Worm (Caenorhabditis elegans) whole organism, L4/young adult: ENCODE results near the gene F12A10.1.
A peak's percentile ranks its signal among the peaks of the same experiment; 100 is the strongest.
"Not testable (repeated sequence)": the region's sequence is repeated elsewhere in the genome, so short reads cannot be mapped to it uniquely, and the experiment has no call there.

Experiments used
- W03F9.2 ChIP-seq: fragments of 150-350 bp; optimal IDR thresholded peaks from 2 replicates; lab custom pipeline; 2014; ENCODE audit warnings: missing biosample characterization, missing genetic modification characterization
- dao-5 ChIP-seq: sonication (generic microtip); optimal IDR thresholded peaks from 2 replicates; lab custom pipeline; 2016; ENCODE audit warnings: missing genotype, missing genetic modification characterization, moderate library complexity, missing compliant biosample characterization
- him-1 ChIP-seq: sonication (generic microtip); optimal IDR thresholded peaks from 2 replicates; lab custom pipeline; 2016; ENCODE audit warnings: missing genotype, missing genetic modification reagents, missing genetic modification characterization, missing compliant biosample characterization

Gene F12A10.1

DNA sequence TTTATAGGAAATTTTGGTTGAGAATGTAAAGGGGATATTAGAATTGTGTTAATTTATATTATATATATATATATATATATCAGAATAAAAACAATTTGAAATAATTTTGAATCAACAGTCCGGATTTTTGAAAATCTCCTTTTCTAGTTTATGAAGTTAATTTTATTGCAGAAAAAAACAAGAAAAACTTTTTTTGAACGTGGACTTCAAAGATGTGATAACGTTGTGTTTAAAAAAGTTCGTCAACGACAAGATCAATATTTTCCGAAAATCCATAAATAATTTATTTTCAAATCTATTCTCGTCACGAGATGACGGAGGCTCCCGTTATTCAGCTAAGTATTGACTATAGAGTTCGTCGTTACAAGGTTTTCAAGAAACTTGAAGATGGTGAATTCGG lies 41.2 kb downstream of the F12A10.1 start, which contains the start of gene C17C3.11:
C17C3.11 (plus strand) TSS at position 301 of the 400 bp plus-strand sequence.
- TF ChIP-seq him-1 (tag; lab: Kevin White, UChicago): no peak
- TF ChIP-seq dao-5 (tag; lab: Kevin White, UChicago): no peak
- no peak for TF ChIP-seq W03F9.2 (tag; lab: Kevin White, UChicago)

DNA sequence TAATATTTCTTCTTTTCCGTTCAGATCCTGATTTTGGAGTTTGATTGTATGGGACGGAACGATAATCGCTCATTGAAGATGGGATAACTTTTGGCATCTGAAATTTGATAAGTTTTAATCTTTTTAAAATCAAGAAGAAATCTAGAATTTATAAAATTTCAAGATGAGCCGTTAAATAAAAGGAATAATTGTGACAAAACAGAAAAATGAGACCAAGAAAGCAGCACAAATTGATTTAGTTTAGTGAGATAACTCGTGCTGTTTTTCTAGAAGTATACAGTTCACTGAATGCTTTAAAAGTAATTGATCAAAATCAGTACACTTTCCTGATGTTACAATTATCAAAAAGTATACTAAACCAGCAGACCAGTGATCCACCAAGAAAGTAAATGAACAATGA lies 43.8 kb downstream of the F12A10.1 start, which contains the start of gene hlh-27:
hlh-27 (minus strand) TSS at position 101 of the 400 bp plus-strand sequence.
- not testable (repeated sequence) for TF ChIP-seq dao-5, him-1, W03F9.2 (tag; lab: Kevin White, UChicago)

DNA sequence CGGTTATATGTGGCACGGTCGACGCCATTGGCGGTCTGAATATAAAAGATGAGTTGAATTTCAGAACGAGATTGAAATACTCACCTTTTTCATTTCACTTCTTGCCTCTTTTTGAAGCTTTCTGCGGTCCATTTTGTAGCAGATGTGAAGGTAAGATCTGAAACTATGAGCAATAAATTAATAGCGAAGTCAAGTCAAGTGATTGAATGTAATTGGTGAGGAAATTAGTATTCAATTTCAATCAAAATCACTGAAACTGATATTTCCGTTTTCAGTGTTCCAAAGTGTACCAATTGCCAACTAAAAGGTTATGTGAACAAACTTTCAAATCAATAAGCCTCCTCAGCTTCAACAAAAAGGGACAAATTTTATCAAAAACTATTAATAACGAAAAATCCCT lies 45.3 kb downstream of the F12A10.1 start, which contains the start of gene C17C3.24:
C17C3.24 (minus strand) TSS at position 101 of the 400 bp plus-strand sequence.
- no peak for TF ChIP-seq W03F9.2 (tag; lab: Kevin White, UChicago)

DNA sequence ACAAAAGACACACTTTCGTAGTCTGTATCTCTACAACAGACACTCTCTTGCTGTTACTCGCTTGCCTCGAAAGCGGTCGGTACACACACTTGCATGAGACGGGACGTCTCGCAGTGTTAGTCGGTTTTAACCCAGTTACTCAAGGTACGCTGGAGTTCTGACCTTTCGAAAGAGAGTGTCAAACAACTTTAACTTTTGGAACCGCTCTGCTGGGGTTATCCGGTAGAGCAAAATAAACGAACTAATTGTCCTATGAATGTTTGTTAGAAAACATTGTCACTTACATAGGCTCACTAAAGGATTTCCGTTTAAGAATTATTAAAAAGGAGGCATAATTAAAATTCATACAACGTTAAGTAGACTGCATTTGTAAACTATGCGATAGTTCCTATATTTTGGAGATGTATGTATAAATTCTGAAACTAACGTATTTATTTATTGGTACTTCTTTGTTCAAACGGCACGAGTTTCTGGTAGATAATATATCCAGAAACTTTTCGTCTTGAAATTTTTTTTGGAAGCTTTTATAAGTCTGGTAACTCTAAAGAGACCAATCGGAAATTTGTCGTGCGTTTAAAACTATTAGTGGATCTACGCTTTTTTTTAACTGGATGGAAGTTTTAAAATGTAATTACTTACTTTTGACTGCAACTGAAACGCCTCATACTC lies 47.3 kb downstream of the F12A10.1 start:
- TF ChIP-seq him-1 (tag; lab: Kevin White, UChicago) (peak; percentile 98), dao-5 (tag; lab: Kevin White, UChicago) (peak; percentile 89), W03F9.2 (tag; lab: Kevin White, UChicago) (peak; percentile 80)

DNA sequence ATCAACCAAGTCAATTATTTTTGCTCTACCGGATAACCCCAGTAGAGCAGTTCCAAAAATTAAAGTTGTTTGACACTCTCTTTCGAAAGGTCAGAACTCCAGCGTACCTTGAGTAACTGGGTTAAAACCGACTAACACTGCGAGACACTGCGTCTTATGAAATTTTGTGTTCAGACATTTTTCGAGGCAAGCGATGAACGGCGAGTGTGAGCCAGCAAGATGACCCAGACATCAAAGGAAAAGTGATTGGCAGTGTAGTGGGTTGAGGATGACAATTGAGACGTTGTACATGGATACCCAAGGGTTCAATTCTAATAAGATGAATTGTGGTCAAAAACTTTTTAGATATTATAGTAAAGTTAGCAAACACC lies 47.8 kb downstream of the F12A10.1 start:
- TF ChIP-seq W03F9.2 (tag; lab: Kevin White, UChicago) (no peak), him-1 (tag; lab: Kevin White, UChicago) (no peak)

DNA sequence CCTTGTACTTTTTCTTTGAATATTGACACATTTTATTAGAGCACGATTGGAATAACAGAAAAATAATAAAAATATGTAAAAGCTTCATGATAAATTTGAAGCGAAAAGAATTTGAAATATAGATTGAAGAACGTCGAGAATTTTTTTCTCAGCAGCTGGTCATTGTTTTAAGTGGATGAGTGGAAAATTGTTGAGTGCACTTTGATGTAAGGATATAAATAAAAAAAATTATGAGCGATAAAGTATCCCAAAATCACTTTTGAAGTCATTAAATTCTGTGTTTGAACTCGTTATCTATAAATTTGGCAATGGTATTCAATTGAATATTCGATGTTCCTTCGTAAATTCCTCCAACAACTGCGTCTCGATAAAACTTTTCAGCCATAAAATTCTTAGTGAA lies 48.4 kb downstream of the F12A10.1 start, which contains the start of gene ins-13:
ins-13 (minus strand) TSS at position 101 of the 400 bp plus-strand sequence.
- TF ChIP-seq W03F9.2 (tag; lab: Kevin White, UChicago): no peak
- no peak for TF ChIP-seq him-1 (tag; lab: Kevin White, UChicago)
- no peak for TF ChIP-seq dao-5 (tag; lab: Kevin White, UChicago)
